Fruit fly (Drosophila melanogaster): ENCODE results near the gene CG15399.

- TF ChIP-seq usp (GFP tag; optimal IDR thresholded peaks at IDR 0.05), result no peak
- no peak for TF ChIP-seq EcR (GFP tag; optimal IDR thresholded peaks at IDR 0.05)
These were observed 44.2 kb downstream of the CG15399 start for dm6 chr2L:2727364-2727763.
